Fruit fly (Drosophila melanogaster) whole organism, embryonic: ENCODE measurements around the gene Zpr1.

Experiments used
- Atf-2 ChIP-seq: fragments of 200-800 bp; sonication (Bioruptor generic); optimal IDR thresholded peaks from 2 replicates; lab custom pipeline; 2016; ENCODE audit warnings: missing biosample characterization, missing genetic modification characterization
- Ets97D ChIP-seq: fragments of 200-800 bp; sonication (Bioruptor generic); optimal IDR thresholded peaks from 3 replicates; lab custom pipeline; 2016; ENCODE audit warnings: missing biosample characterization, missing genetic modification characterization
- cas ChIP-seq: fragments of 200-800 bp; sonication (Bioruptor generic); IDR thresholded peaks from 2 replicates; pipeline ENCODE4 v1.3.6; 2022; ENCODE audit warnings: missing biosample characterization, missing genetic modification characterization
- fd64A ChIP-seq: fragments of 200-800 bp; sonication (Bioruptor generic); optimal IDR thresholded peaks from 3 replicates; lab custom pipeline; 2018; ENCODE audit warnings: missing biosample characterization, mild to moderate bottlenecking, missing genetic modification characterization
- gce ChIP-seq: fragments of 200-800 bp; sonication (Bioruptor generic); IDR thresholded peaks from 3 replicates; pipeline ENCODE4 v1.3.6; 2022; ENCODE audit warnings: missing biosample characterization, missing genetic modification characterization
- pan ChIP-seq, 4 experiments: fragments of >200 bp in 3 of 4; fragments of 200-800 bp in 1 of 4; sonication (Bioruptor generic) in 1 of 4; optimal IDR thresholded peaks in 3 of 4; IDR thresholded peaks in 1 of 4; 2 replicates each; pipeline versions ENCODE4 v1.3.6 to Lab custom; 2017 to 2022; ENCODE audit warnings: missing biosample characterization in 2 of 4, missing genetic modification characterization in 2 of 4, mixed read lengths in 1 of 4

- TF ChIP-seq Atf-2 (GFP tag; lab: Kevin White, UChicago) = no peak
- TF ChIP-seq gce (GFP tag; lab: Robert Waterston, UW) = no peak
- TF ChIP-seq Ets97D = no peak
- no peak for TF ChIP-seq fd64A (GFP tag; lab: Kevin White, UChicago)
- TF ChIP-seq pan (optimal IDR thresholded peaks at IDR 0.05; lab: Kevin White, UChicago) = no peak
- TF ChIP-seq pan (GFP tag; optimal IDR thresholded peaks at IDR 0.05 in 1 of 2, IDR thresholded peaks at IDR 0.05 in 1 of 2) = no peak
- no peak for TF ChIP-seq cas (GFP tag; lab: Robert Waterston, UW)
Measured at dm6 chrX:9131523-9131922, 30.4 kb downstream of the Zpr1 start.
